Worm (Caenorhabditis elegans) whole organism, mixed stage, embryonic: ENCODE measurements around the gene lpin-1.

Source experiments
- cnd-1 ChIP-seq: fragments of 200-800 bp; sonication (Bioruptor generic); optimal IDR thresholded peaks from 2 replicates; lab custom pipeline; 2018; ENCODE audit warnings: mild to moderate bottlenecking, missing genetic modification characterization, missing compliant biosample characterization
- elt-1 ChIP-seq: sonication (generic microtip); optimal IDR thresholded peaks from 2 replicates; lab custom pipeline; 2017; ENCODE audit warnings: missing genetic modification characterization, mild to moderate bottlenecking, missing compliant biosample characterization, antibody characterized with exemption, moderate library complexity, borderline replicate concordance; ENCODE audit not compliant: insufficient read depth
- nhr-12 ChIP-seq: fragments of 150-350 bp; optimal IDR thresholded peaks from 2 replicates; lab custom pipeline; 2014; ENCODE audit warnings: missing biosample characterization, missing genetic modification characterization
- nhr-237 ChIP-seq: fragments of 150-350 bp; optimal IDR thresholded peaks from 2 replicates; lab custom pipeline; 2014; ENCODE audit warnings: missing biosample characterization, missing genetic modification characterization
- nhr-76 ChIP-seq: sonication (generic microtip); optimal IDR thresholded peaks from 2 replicates; lab custom pipeline; 2017; ENCODE audit warnings: missing biosample characterization, missing genetic modification characterization
- pha-4 ChIP-seq: fragments of 150-350 bp; optimal IDR thresholded peaks from 2 replicates; lab custom pipeline; 2018; ENCODE audit warnings: missing biosample characterization, missing genetic modification reagents, missing genetic modification characterization
- snpc-4 ChIP-seq: fragments of 150-350 bp; optimal IDR thresholded peaks from 2 replicates; lab custom pipeline; 2014; ENCODE audit warnings: missing biosample characterization, missing genetic modification characterization
- unc-62 ChIP-seq: fragments of 150-350 bp; optimal IDR thresholded peaks from 2 replicates; lab custom pipeline; 2014; ENCODE audit warnings: missing biosample characterization, missing genetic modification reagents, missing genetic modification characterization
- zip-8 ChIP-seq: fragments of 150-350 bp; optimal IDR thresholded peaks from 2 replicates; lab custom pipeline; 2014; ENCODE audit warnings: missing biosample characterization, missing genetic modification characterization
- ztf-11 ChIP-seq: fragments of 150-350 bp; optimal IDR thresholded peaks from 2 replicates; lab custom pipeline; 2014; ENCODE audit warnings: missing biosample characterization, missing genetic modification characterization

- TF ChIP-seq nhr-76 (tag; lab: Kevin White, UChicago) (no peak), unc-62 (no peak), ztf-11 (no peak), pha-4 (tag; lab: Kevin White, UChicago) (no peak), cnd-1 (no peak), snpc-4 (tag; lab: Kevin White, UChicago) (no peak), elt-1 (no peak), nhr-237 (tag; lab: Kevin White, UChicago) (no peak), nhr-12 (no peak), zip-8 (no peak)
These were observed 6.3 kb downstream of the lpin-1 start for ce11 chrV:13647617-13648016.
